Worm (Caenorhabditis elegans) whole organism, early embryonic: Measurements from ENCODE around the gene T01D1.4.

ENCODE experiments used
- ama-1 ChIP-seq: fragments of 150-350 bp; optimal IDR thresholded peaks from 2 replicates; lab custom pipeline; 2014
- ceh-36 ChIP-seq: sonication (generic microtip); optimal IDR thresholded peaks from 2 replicates; lab custom pipeline; 2016; ENCODE audit warnings: missing genetic modification characterization, inconsistent platforms, missing compliant biosample characterization
- flt-1 ChIP-seq: fragments of 200-800 bp; sonication (Bioruptor generic); IDR thresholded peaks from 2 replicates; pipeline ENCODE4 v1.3.6; 2022; ENCODE audit warnings: missing genetic modification characterization, missing compliant biosample characterization
- hmbx-1 ChIP-seq: sonication (generic microtip); optimal IDR thresholded peaks from 2 replicates; lab custom pipeline; 2016; ENCODE audit warnings: mild to moderate bottlenecking, missing genetic modification characterization, missing compliant biosample characterization
- hmg-4 ChIP-seq: fragments of 200-800 bp; sonication (Bioruptor generic); optimal IDR thresholded peaks from 2 replicates; lab custom pipeline; 2018; ENCODE audit warnings: mild to moderate bottlenecking, missing genetic modification characterization, missing compliant biosample characterization
- tbx-37 ChIP-seq: fragments of 200-800 bp; sonication (Bioruptor generic); conservative IDR thresholded peaks from 2 replicates; pipeline ENCODE4 v1.3.6; 2022; ENCODE audit warnings: missing genetic modification reagents, missing genetic modification characterization, missing compliant biosample characterization

- no peak for TF ChIP-seq hmbx-1
- TF ChIP-seq flt-1 (GFP tag; lab: Robert Waterston, UW): no peak
- no peak for TF ChIP-seq ama-1
- no peak for TF ChIP-seq tbx-37 (GFP tag; lab: Robert Waterston, UW)
- TF ChIP-seq ceh-36 (tag; lab: Kevin White, UChicago): no peak
- TF ChIP-seq hmg-4: no peak
These were observed 10.1 kb upstream of the T01D1.4 start, which contains the start of gene T01D1.5 for ce11 chrII:188967-189366.
